Fruit fly (Drosophila melanogaster) whole organism, prepupa: ENCODE results near the gene CG31636.

Experiments
- Blimp-1 ChIP-seq: fragments of 200-800 bp; sonication (Bioruptor generic); optimal IDR thresholded peaks from 3 replicates; lab custom pipeline; 2017; ENCODE audit warnings: missing biosample characterization, missing genetic modification characterization, mild to moderate bottlenecking, moderate library complexity, missing genetic modification reagents
- Gug ChIP-seq: fragments of 200-800 bp; sonication (Bioruptor generic); IDR thresholded peaks from 2 replicates; pipeline ENCODE4 v1.3.6; 2022; ENCODE audit warnings: missing biosample characterization, missing genetic modification characterization
- dac ChIP-seq: fragments of 200-800 bp; sonication (Bioruptor generic); optimal IDR thresholded peaks from 2 replicates; lab custom pipeline; 2017; ENCODE audit warnings: missing biosample characterization, mild to moderate bottlenecking, missing genetic modification characterization
- fd59A ChIP-seq: fragments of 200-800 bp; sonication (Bioruptor generic); optimal IDR thresholded peaks from 2 replicates; lab custom pipeline; 2017; ENCODE audit warnings: missing biosample characterization, mild to moderate bottlenecking, missing genetic modification characterization, missing genetic modification reagents
- fd85E ChIP-seq: fragments of 200-800 bp; sonication (Bioruptor generic); optimal IDR thresholded peaks from 3 replicates; lab custom pipeline; 2016; ENCODE audit warnings: missing biosample characterization, missing genetic modification characterization
- lz ChIP-seq: fragments of 200-800 bp; sonication (Bioruptor generic); optimal IDR thresholded peaks from 3 replicates; lab custom pipeline; 2016; ENCODE audit warnings: missing biosample characterization, missing genetic modification characterization

DNA sequence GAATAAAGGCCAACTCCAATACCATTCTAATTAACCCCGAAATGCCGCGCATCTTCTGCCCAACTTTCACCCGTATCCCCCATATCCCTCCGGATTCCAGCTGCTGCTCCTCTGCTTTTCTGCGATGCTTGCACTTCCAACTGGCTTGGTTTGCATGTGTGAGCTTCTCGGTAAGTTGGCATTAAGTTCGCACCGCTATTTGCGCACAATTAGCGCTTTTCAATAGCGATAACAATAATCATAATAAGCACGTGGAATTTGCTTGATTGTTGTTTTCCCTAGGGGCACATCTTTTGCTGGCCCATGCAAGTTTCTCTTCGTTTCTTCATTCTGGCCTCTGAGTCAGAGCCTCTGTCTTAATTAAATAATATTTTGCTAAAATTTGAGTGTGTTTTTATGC is 35.9 kb downstream of the CG31636 start:
- no peak for TF ChIP-seq Blimp-1 (GFP tag; lab: Kevin White, UChicago)
- TF ChIP-seq fd59A (GFP tag; lab: Kevin White, UChicago): no peak
- TF ChIP-seq Gug (GFP tag; lab: Robert Waterston, UW): no peak
- no peak for TF ChIP-seq fd85E
- TF ChIP-seq dac (GFP tag; lab: Kevin White, UChicago): no peak
- no peak for TF ChIP-seq lz
